Fruit fly (Drosophila melanogaster) whole organism, embryonic: ENCODE measurements around the gene ND-24.

Experiments used
- B-H1 ChIP-seq: fragments of 200-800 bp; sonication (Bioruptor generic); IDR thresholded peaks from 3 replicates; pipeline ENCODE4 v1.3.6; 2022; ENCODE audit warnings: missing biosample characterization, missing genetic modification characterization
- CG10565 ChIP-seq: fragments of 200-800 bp; sonication (Bioruptor generic); optimal IDR thresholded peaks from 3 replicates; lab custom pipeline; 2016; ENCODE audit warnings: missing biosample characterization, mild to moderate bottlenecking, missing genetic modification characterization
- CG11560 ChIP-seq: fragments of 200-800 bp; sonication (Bioruptor generic); IDR thresholded peaks from 3 replicates; pipeline ENCODE4 v1.3.6; 2022; ENCODE audit warnings: missing biosample characterization, missing genetic modification characterization
- CG16813 ChIP-seq: fragments of 200-800 bp; sonication (Bioruptor generic); IDR thresholded peaks from 3 replicates; pipeline ENCODE4 v1.3.6; 2022; ENCODE audit warnings: missing biosample characterization, missing genetic modification characterization; ENCODE audit not compliant: partially characterized antibody
- CG17568 ChIP-seq: fragments of 200-800 bp; sonication (Bioruptor generic); optimal IDR thresholded peaks from 2 replicates; lab custom pipeline; 2018; ENCODE audit warnings: missing biosample characterization, mild to moderate bottlenecking, missing genetic modification characterization, moderate library complexity
- CG17829 ChIP-seq: fragments of 200-800 bp; optimal IDR thresholded peaks from 2 replicates; lab custom pipeline; 2019; ENCODE audit warnings: missing biosample characterization, mild to moderate bottlenecking, missing genetic modification characterization, moderate library complexity
- CG18011 ChIP-seq: fragments of 200-800 bp; sonication (Bioruptor generic); optimal IDR thresholded peaks from 2 replicates; lab custom pipeline; 2017; ENCODE audit warnings: missing biosample characterization, missing genetic modification characterization, mild to moderate bottlenecking, moderate library complexity, missing genotype
- CG18599 ChIP-seq: fragments of 200-800 bp; sonication (Bioruptor generic); optimal IDR thresholded peaks from 3 replicates; lab custom pipeline; 2017; ENCODE audit warnings: missing biosample characterization, missing genetic modification characterization, mild to moderate bottlenecking, moderate library complexity, missing genetic modification reagents
- CG2120 ChIP-seq: fragments of 200-800 bp; sonication (Bioruptor generic); optimal IDR thresholded peaks from 3 replicates; lab custom pipeline; 2016; ENCODE audit warnings: missing biosample characterization, missing genetic modification characterization
- CG2875 ChIP-seq: fragments of 200-800 bp; sonication (Bioruptor generic); optimal IDR thresholded peaks from 2 replicates; lab custom pipeline; 2017; ENCODE audit warnings: missing biosample characterization, mild to moderate bottlenecking, missing genetic modification characterization, missing genetic modification reagents
- CG3163 ChIP-seq: fragments of 200-800 bp; sonication (Bioruptor generic); optimal IDR thresholded peaks from 3 replicates; lab custom pipeline; 2016; ENCODE audit warnings: missing biosample characterization, missing genetic modification characterization
- CG3838 ChIP-seq: fragments of 200-800 bp; sonication (Bioruptor generic); optimal IDR thresholded peaks from 3 replicates; lab custom pipeline; 2016; ENCODE audit warnings: missing biosample characterization, missing genetic modification characterization
- CG5953 ChIP-seq: fragments of 200-800 bp; sonication (Bioruptor generic); IDR thresholded peaks from 2 replicates; pipeline ENCODE4 v1.3.6; 2022; ENCODE audit warnings: missing biosample characterization, missing genetic modification characterization
- CG6683 ChIP-seq: fragments of 200-800 bp; sonication (Bioruptor generic); optimal IDR thresholded peaks from 2 replicates; lab custom pipeline; 2017; ENCODE audit warnings: missing biosample characterization, mild to moderate bottlenecking, missing genetic modification characterization, missing genetic modification reagents
- CG8089 ChIP-seq: fragments of 200-800 bp; sonication (Bioruptor generic); optimal IDR thresholded peaks from 3 replicates; lab custom pipeline; 2016; ENCODE audit warnings: missing biosample characterization, missing genetic modification characterization
- CG8944 ChIP-seq: fragments of 200-800 bp; sonication (Bioruptor generic); optimal IDR thresholded peaks from 3 replicates; lab custom pipeline; 2016; ENCODE audit warnings: missing biosample characterization, missing genetic modification characterization
- CG9727 ChIP-seq: fragments of 200-800 bp; sonication (Bioruptor generic); optimal IDR thresholded peaks from 3 replicates; lab custom pipeline; 2017; ENCODE audit warnings: missing biosample characterization, mild to moderate bottlenecking, missing genetic modification characterization
- CG9817 ChIP-seq: fragments of 200-800 bp; sonication (Bioruptor generic); optimal IDR thresholded peaks from 2 replicates; lab custom pipeline; 2018; ENCODE audit warnings: missing biosample characterization, mild to moderate bottlenecking, missing genetic modification characterization, moderate library complexity
- CG9932 ChIP-seq: fragments of 200-800 bp; sonication (Bioruptor generic); IDR thresholded peaks from 2 replicates; pipeline ENCODE4 v1.3.6; 2022; ENCODE audit warnings: missing biosample characterization, missing genetic modification characterization
- CHES-1-like ChIP-seq: fragments of 200-800 bp; sonication (Bioruptor generic); optimal IDR thresholded peaks from 2 replicates; lab custom pipeline; 2016; ENCODE audit warnings: missing biosample characterization, missing genetic modification characterization
- Dad ChIP-seq: fragments of 200-800 bp; sonication (Bioruptor generic); optimal IDR thresholded peaks from 3 replicates; lab custom pipeline; 2016; ENCODE audit warnings: missing biosample characterization, missing genetic modification characterization
- Deaf1 ChIP-seq: fragments of 200-800 bp; optimal IDR thresholded peaks from 3 replicates; lab custom pipeline; 2019; ENCODE audit warnings: missing biosample characterization, mild to moderate bottlenecking, missing genetic modification characterization, moderate library complexity
- Dll ChIP-seq: fragments of 200-800 bp; sonication (Bioruptor generic); IDR thresholded peaks from 4 replicates; pipeline ENCODE4 v1.3.6; 2022; ENCODE audit warnings: missing biosample characterization, missing genetic modification characterization; ENCODE audit not compliant: partially characterized antibody
- E2f1 ChIP-seq: fragments of 200-800 bp; sonication (Bioruptor generic); IDR thresholded peaks from 2 replicates; pipeline ENCODE4 v1.3.6; 2022; ENCODE audit warnings: missing biosample characterization, missing genetic modification characterization
- Ets65A ChIP-seq: fragments of 200-800 bp; sonication (Bioruptor generic); peaks from one replicate; lab custom pipeline; 2016; ENCODE audit warnings: missing biosample characterization, missing genetic modification characterization
- HLH3B ChIP-seq: fragments of 200-800 bp; sonication (Bioruptor generic); IDR thresholded peaks from 2 replicates; pipeline ENCODE4 v1.3.6; 2022; ENCODE audit warnings: missing biosample characterization, missing genetic modification characterization
- Hmr ChIP-seq: fragments of 200-800 bp; sonication (Bioruptor generic); optimal IDR thresholded peaks from 3 replicates; lab custom pipeline; 2017; ENCODE audit warnings: mild to moderate bottlenecking, missing biosample characterization, missing genetic modification reagents, missing genetic modification characterization
- Hmx ChIP-seq: fragments of 200-800 bp; sonication (Bioruptor generic); optimal IDR thresholded peaks from 2 replicates; lab custom pipeline; 2016; ENCODE audit warnings: missing biosample characterization, missing genetic modification characterization
- Jarid2 ChIP-seq: fragments of 200-800 bp; sonication (Bioruptor generic); optimal IDR thresholded peaks from 3 replicates; lab custom pipeline; 2017; ENCODE audit warnings: mild to moderate bottlenecking, missing biosample characterization, missing genetic modification reagents, missing genetic modification characterization
- MBD-R2 ChIP-seq: fragments of 200-800 bp; sonication (Bioruptor generic); IDR thresholded peaks from 2 replicates; pipeline ENCODE4 v1.3.6; 2022; ENCODE audit warnings: missing biosample characterization, missing genetic modification characterization
- NC2α ChIP-seq: fragments of 200-800 bp; sonication (Bioruptor generic); optimal IDR thresholded peaks from 2 replicates; lab custom pipeline; 2016; ENCODE audit warnings: missing biosample characterization, missing genetic modification characterization
- Optix ChIP-seq: fragments of 200-800 bp; sonication (Bioruptor generic); IDR thresholded peaks from 3 replicates; pipeline ENCODE4 v1.3.6; 2022; ENCODE audit warnings: missing biosample characterization, missing genetic modification characterization
- Six4 ChIP-seq: fragments of 200-800 bp; sonication (Bioruptor generic); optimal IDR thresholded peaks from 2 replicates; lab custom pipeline; 2016; ENCODE audit warnings: missing biosample characterization, missing genetic modification characterization
- Taf1 ChIP-seq: fragments of 200-800 bp; sonication (Bioruptor generic); IDR thresholded peaks from 2 replicates; pipeline ENCODE4 v1.3.6; 2022; ENCODE audit warnings: missing biosample characterization, missing genetic modification characterization
- cato ChIP-seq: fragments of 200-800 bp; sonication (Bioruptor generic); optimal IDR thresholded peaks from 2 replicates; lab custom pipeline; 2016; ENCODE audit warnings: missing biosample characterization, missing genetic modification characterization, borderline replicate concordance
- cwo ChIP-seq: fragments of 200-800 bp; sonication (Bioruptor generic); optimal IDR thresholded peaks from 3 replicates; lab custom pipeline; 2017; ENCODE audit warnings: missing biosample characterization, missing genetic modification characterization, mild to moderate bottlenecking, moderate library complexity, missing genetic modification reagents
- dati ChIP-seq: fragments of 200-800 bp; sonication (Bioruptor generic); IDR thresholded peaks from 2 replicates; pipeline ENCODE4 v1.3.6; 2022; ENCODE audit warnings: missing biosample characterization, missing genetic modification characterization
- dysf ChIP-seq: fragments of 200-800 bp; sonication (Bioruptor generic); IDR thresholded peaks from 3 replicates; pipeline ENCODE4 v1.3.6; 2022; ENCODE audit warnings: missing biosample characterization, missing genetic modification characterization
- emc ChIP-seq: fragments of 200-800 bp; sonication (Bioruptor generic); optimal IDR thresholded peaks from 2 replicates; lab custom pipeline; 2016; ENCODE audit warnings: missing biosample characterization, missing genetic modification characterization
- fu2 ChIP-seq: fragments of 200-800 bp; sonication (Bioruptor generic); optimal IDR thresholded peaks from 2 replicates; lab custom pipeline; 2016; ENCODE audit warnings: missing biosample characterization, missing genetic modification characterization
- gce ChIP-seq: fragments of 200-800 bp; sonication (Bioruptor generic); IDR thresholded peaks from 3 replicates; pipeline ENCODE4 v1.3.6; 2022; ENCODE audit warnings: missing biosample characterization, missing genetic modification characterization
- gcm ChIP-seq: fragments of 200-800 bp; sonication (Bioruptor generic); optimal IDR thresholded peaks from 2 replicates; lab custom pipeline; 2019; ENCODE audit warnings: missing biosample characterization, mild to moderate bottlenecking, missing genetic modification characterization, moderate library complexity
- gfzf ChIP-seq: fragments of 200-800 bp; sonication (Bioruptor generic); optimal IDR thresholded peaks from 2 replicates; lab custom pipeline; 2016; ENCODE audit warnings: missing biosample characterization, mild to moderate bottlenecking, missing genetic modification characterization, moderate library complexity
- jigr1 ChIP-seq: fragments of 200-800 bp; sonication (Bioruptor generic); IDR thresholded peaks from 3 replicates; pipeline ENCODE4 v1.3.6; 2022; ENCODE audit warnings: missing biosample characterization, missing genetic modification characterization
- lab ChIP-seq: fragments of 200-800 bp; sonication (Bioruptor generic); optimal IDR thresholded peaks from 3 replicates; lab custom pipeline; 2017; ENCODE audit warnings: missing biosample characterization, missing genetic modification characterization, mild to moderate bottlenecking, moderate library complexity, missing genetic modification reagents
- lola ChIP-seq, 3 experiments: fragments of >200 bp in 2 of 3; fragments of 200-800 bp in 1 of 3; sonication (Bioruptor generic) in 1 of 3; optimal IDR thresholded peaks; 2 replicates each; lab custom pipeline; 2017 to 2019; ENCODE audit warnings: missing biosample characterization in 3 of 3, missing genetic modification characterization in 3 of 3, mild to moderate bottlenecking in 1 of 3, moderate library complexity in 1 of 3
- nau ChIP-seq: fragments of 200-800 bp; sonication (Bioruptor generic); optimal IDR thresholded peaks from 3 replicates; lab custom pipeline; 2017; ENCODE audit warnings: missing biosample characterization, mild to moderate bottlenecking, missing genetic modification characterization, missing genetic modification reagents
- phol ChIP-seq: fragments of 200-800 bp; sonication (Bioruptor generic); optimal IDR thresholded peaks from 3 replicates; lab custom pipeline; 2018; ENCODE audit warnings: missing biosample characterization, mild to moderate bottlenecking, missing genetic modification characterization, moderate library complexity
- pzg ChIP-seq: fragments of 200-800 bp; sonication (Bioruptor generic); optimal IDR thresholded peaks from 3 replicates; lab custom pipeline; 2018; ENCODE audit warnings: missing biosample characterization, mild to moderate bottlenecking, missing genetic modification characterization, moderate library complexity
- ro ChIP-seq: fragments of 200-800 bp; sonication (Bioruptor generic); IDR thresholded peaks from 2 replicates; pipeline ENCODE4 v1.3.6; 2022; ENCODE audit warnings: missing biosample characterization, missing genetic modification characterization
- zen2 ChIP-seq: fragments of 200-800 bp; sonication (Bioruptor generic); IDR thresholded peaks from 3 replicates; pipeline ENCODE4 v1.3.6; 2022; ENCODE audit warnings: missing biosample characterization, missing genetic modification characterization; ENCODE audit not compliant: partially characterized antibody

The ND-24 gene

DNA sequence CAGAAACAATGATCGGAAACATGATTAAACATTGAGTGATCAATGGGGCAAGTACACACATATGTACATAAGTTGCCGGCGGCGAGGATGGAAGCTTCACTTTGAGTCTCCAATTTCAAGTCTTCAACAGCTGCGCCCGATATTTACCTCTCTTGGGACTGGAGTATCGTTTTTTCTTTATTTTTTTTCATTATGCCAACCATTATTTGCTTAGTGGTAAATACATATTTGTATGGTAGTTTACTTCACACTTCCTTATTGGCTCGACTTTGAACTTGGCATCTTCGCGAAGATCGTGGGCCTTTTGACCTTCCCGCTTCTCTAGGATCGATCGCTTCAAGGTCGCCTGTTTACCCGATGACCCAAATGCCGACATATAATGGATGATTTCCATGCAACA lies 49.2 kb upstream of the ND-24 start (continued):
- TF ChIP-seq CG2875 (peak; percentile 61), CG2120 (GFP tag; lab: Kevin White, UChicago) (peak; percentile 5), phol (tag; lab: Kevin White, UChicago) (no peak), cato (no peak), jigr1 (GFP tag; lab: Robert Waterston, UW) (no peak), CG9932 (GFP tag; lab: Robert Waterston, UW) (no peak), cwo (GFP tag; lab: Kevin White, UChicago) (no peak), Dll (GFP tag; lab: Robert Waterston, UW) (no peak), HLH3B (GFP tag; lab: Robert Waterston, UW) (peak; percentile 47; the same call in 1 of the 2 replicates), CG9817 (tag; lab: Kevin White, UChicago) (no peak), dysf (GFP tag; lab: Robert Waterston, UW) (0 out of 3 replicates have a peak, but pooled peaks have one; percentile 19), lola (GFP tag; optimal IDR thresholded peaks at IDR 0.05; lab: Kevin White, UChicago) (no peak), MBD-R2 (no peak), CG6683 (GFP tag; lab: Kevin White, UChicago) (no peak), CG8089 (peak; percentile 48), CG17568 (GFP tag; lab: Kevin White, UChicago) (peak; percentile 48), Taf1 (no peak), B-H1 (GFP tag; lab: Robert Waterston, UW) (no peak; the same call in 2 of the 3 replicates), CG3163 (GFP tag; lab: Kevin White, UChicago) (no peak), Six4 (GFP tag; lab: Kevin White, UChicago) (peak; percentile 17), ro (GFP tag; lab: Robert Waterston, UW) (no peak), dati (GFP tag; lab: Robert Waterston, UW) (no peak), Jarid2 (GFP tag; lab: Kevin White, UChicago) (no peak), CHES-1-like (GFP tag; lab: Kevin White, UChicago) (peak; percentile 41), lab (peak; percentile 82), pzg (GFP tag; lab: Kevin White, UChicago) (no peak), CG3838 (GFP tag; lab: Kevin White, UChicago) (no peak), Dad (GFP tag; lab: Kevin White, UChicago) (no peak), E2f1 (GFP tag; lab: Robert Waterston, UW) (no peak), Hmx (GFP tag; lab: Kevin White, UChicago) (no peak), CG8944 (no peak), CG18011 (GFP tag; lab: Kevin White, UChicago) (no peak), NC2α (GFP tag; lab: Kevin White, UChicago) (no peak), gcm (GFP tag; lab: Kevin White, UChicago) (peak; percentile 27), Deaf1 (no peak), nau (peak; percentile 52), CG18599 (GFP tag; lab: Kevin White, UChicago) (peak; percentile 55), gce (GFP tag; lab: Robert Waterston, UW) (no peak), Ets65A (GFP tag; lab: Kevin White, UChicago) (no peak), CG17829 (tag; lab: Kevin White, UChicago) (no peak), CG10565 (no peak), emc (no peak), Hmr (GFP tag; lab: Kevin White, UChicago) (peak; percentile 63), gfzf (GFP tag; lab: Kevin White, UChicago) (no peak), zen2 (no peak), fu2 (GFP tag; lab: Kevin White, UChicago) (no peak), CG16813 (no peak), CG11560 (tag; lab: Robert Waterston, UW) (no peak), CG5953 (GFP tag; lab: Robert Waterston, UW) (peak; percentile 28; the same call in 1 of the 2 replicates), CG9727 (GFP tag; lab: Kevin White, UChicago) (no peak), Optix (no peak)
